Fruit fly (Drosophila melanogaster): ENCODE data around the gene Fad2.
A peak's percentile ranks its signal among the peaks of the same experiment; 100 is the strongest.

The Fad2 gene

dm6 chr3L:11070372-11070854 lies 47.1 kb downstream of the Fad2 start, which contains the start of gene Mocs1 (continued):
- TF ChIP-seq Med (GFP tag) (peak; percentile 75), CG17328 (GFP tag; IDR thresholded peaks at IDR 0.05) (peak; percentile 30; the same call in 1 of the 2 replicates), Deaf1 (tag; optimal IDR thresholded peaks at IDR 0.05) (peak; percentile 8), Dbx (GFP tag; IDR thresholded peaks at IDR 0.05) (peak; percentile 32; the same call in 1 of the 3 replicates), CG4282 (GFP tag; optimal IDR thresholded peaks at IDR 0.05) (no peak), phol (tag; optimal IDR thresholded peaks at IDR 0.05) (no peak), CG2678 (tag; optimal IDR thresholded peaks at IDR 0.05) (peak; percentile 7), ranshi (GFP tag; IDR thresholded peaks at IDR 0.05) (peak; percentile 19; the same call in 1 of the 2 replicates), dmrt99B (tag; optimal IDR thresholded peaks at IDR 0.05) (no peak), Jarid2 (GFP tag; optimal IDR thresholded peaks at IDR 0.05) (peak; percentile 57), so (GFP tag; IDR thresholded peaks at IDR 0.05) (no peak), sug (tag; optimal IDR thresholded peaks at IDR 0.05) (peak; percentile 99), CG8290 (GFP tag; optimal IDR thresholded peaks at IDR 0.05) (no peak), CG8290 (tag; optimal IDR thresholded peaks at IDR 0.05) (peak in 1 of 2 experiments; percentile 45), chif (GFP tag; optimal IDR thresholded peaks at IDR 0.05) (no peak), tin (GFP tag; optimal IDR thresholded peaks at IDR 0.05) (no peak), CG12769 (tag; optimal IDR thresholded peaks at IDR 0.05) (peak; percentile 38), CG17359 (tag; optimal IDR thresholded peaks at IDR 0.05) (peak; percentile 2), CG1602 (GFP tag; optimal IDR thresholded peaks at IDR 0.05) (no peak), Camta (GFP tag; optimal IDR thresholded peaks at IDR 0.05) (no peak), crp (GFP tag; optimal IDR thresholded peaks at IDR 0.05) (peak in 1 of 2 experiments; percentile 77), dpn (GFP tag; optimal IDR thresholded peaks at IDR 0.05) (no peak), eyg (GFP tag; optimal IDR thresholded peaks at IDR 0.05) (no peak), CG1024 (GFP tag; IDR thresholded peaks at IDR 0.05) (no peak), CG33213 (GFP tag; optimal IDR thresholded peaks at IDR 0.05) (no peak), CG34422 (GFP tag; IDR thresholded peaks at IDR 0.05) (peak; percentile 77; the same call in 1 of the 3 replicates), CG15514 (GFP tag; optimal IDR thresholded peaks at IDR 0.05) (peak; percentile 53), HHEX (GFP tag; optimal IDR thresholded peaks at IDR 0.05) (peak; percentile 6), Aef1 (GFP tag; IDR thresholded peaks at IDR 0.05) (no peak), CG1792 (GFP tag; optimal IDR thresholded peaks at IDR 0.05) (no peak), CG34376 (GFP tag; optimal IDR thresholded peaks at IDR 0.05) (peak; percentile 65), CG6175 (GFP tag; IDR thresholded peaks at IDR 0.05) (0 out of 3 replicates have a peak, but pooled peaks have one; percentile 39), CG4707 (GFP tag; optimal IDR thresholded peaks at IDR 0.05) (no peak), Tbp (GFP tag; optimal IDR thresholded peaks at IDR 0.05) (no peak), Xrp1 (GFP tag; IDR thresholded peaks at IDR 0.05) (peak; percentile 28; the same call in 1 of the 2 replicates), Oli (tag; optimal IDR thresholded peaks at IDR 0.05) (no peak), ATbp (GFP tag; optimal IDR thresholded peaks at IDR 0.05) (no peak), NFAT (GFP tag; IDR thresholded peaks at IDR 0.05) (peak; percentile 23; the same call in 1 of the 2 replicates), klu (GFP tag; IDR thresholded peaks at IDR 0.05) (no peak), Bdp1 (GFP tag; optimal IDR thresholded peaks at IDR 0.05) (no peak), CG12744 (GFP tag; optimal IDR thresholded peaks at IDR 0.05) (no peak), Xbp1 (GFP tag; optimal IDR thresholded peaks at IDR 0.05) (no peak), sima (GFP tag; optimal IDR thresholded peaks at IDR 0.05) (no peak), slbo (GFP tag; IDR thresholded peaks at IDR 0.05) (0 out of 2 replicates have a peak, but pooled peaks have one; percentile 24), twi (tag; optimal IDR thresholded peaks at IDR 0.05) (no peak), CG7357 (GFP tag; IDR thresholded peaks at IDR 0.05) (no peak), CG32767 (GFP tag; IDR thresholded peaks at IDR 0.05) (no peak), hkb (optimal IDR thresholded peaks at IDR 0.05) (no peak), hkb (GFP tag; IDR thresholded peaks at IDR 0.05) (peak; percentile 17; the same call in 1 of the 2 replicates), CG4360 (GFP tag; IDR thresholded peaks at IDR 0.05) (no peak), dmrt11E (tag; optimal IDR thresholded peaks at IDR 0.05) (no peak), Atf-2 (GFP tag; optimal IDR thresholded peaks at IDR 0.05) (no peak)
